Fruit fly (Drosophila melanogaster) whole organism: ENCODE data around the gene CG31886.

Experiments
- CG8478 ChIP-seq: fragments of >200 bp; optimal IDR thresholded peaks from 2 replicates; lab custom pipeline; 2018; ENCODE audit warnings: inconsistent platforms
- psq ChIP-seq: fragments of >200 bp; optimal IDR thresholded peaks from 2 replicates; lab custom pipeline; 2017
- usp ChIP-seq: fragments of >200 bp; optimal IDR thresholded peaks from 2 replicates; lab custom pipeline; 2017; ENCODE audit warnings: missing biosample characterization, missing genetic modification characterization, mixed read lengths

DNA sequence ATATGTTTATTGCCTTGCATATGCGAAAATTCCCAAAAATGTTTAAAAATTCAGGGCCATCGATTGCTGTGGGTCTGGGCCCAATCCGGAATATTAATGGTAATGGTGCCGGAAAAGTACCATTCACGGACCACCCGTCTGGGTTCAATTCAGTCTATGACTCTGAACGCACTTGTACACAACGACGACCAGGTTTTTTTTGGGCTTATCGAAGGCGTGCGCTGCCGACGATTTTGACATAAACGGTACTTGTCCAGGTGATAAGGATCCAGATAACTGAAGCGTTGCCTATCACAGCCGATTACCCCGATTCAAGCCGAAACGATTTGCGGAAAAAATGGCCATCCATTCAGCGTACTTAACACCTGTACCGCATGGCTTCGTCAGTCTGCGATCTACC lies 32.7 kb upstream of the CG31886 start, which contains the start of gene CG9555:
- TF ChIP-seq CG8478 (lab: Kevin White, UChicago) (no peak), psq (lab: Kevin White, UChicago) (no peak), usp (GFP tag; lab: Kevin White, UChicago) (no peak)
